Worm (Caenorhabditis elegans): Measurements from ENCODE around the gene Y37D8A.3.

DNA sequence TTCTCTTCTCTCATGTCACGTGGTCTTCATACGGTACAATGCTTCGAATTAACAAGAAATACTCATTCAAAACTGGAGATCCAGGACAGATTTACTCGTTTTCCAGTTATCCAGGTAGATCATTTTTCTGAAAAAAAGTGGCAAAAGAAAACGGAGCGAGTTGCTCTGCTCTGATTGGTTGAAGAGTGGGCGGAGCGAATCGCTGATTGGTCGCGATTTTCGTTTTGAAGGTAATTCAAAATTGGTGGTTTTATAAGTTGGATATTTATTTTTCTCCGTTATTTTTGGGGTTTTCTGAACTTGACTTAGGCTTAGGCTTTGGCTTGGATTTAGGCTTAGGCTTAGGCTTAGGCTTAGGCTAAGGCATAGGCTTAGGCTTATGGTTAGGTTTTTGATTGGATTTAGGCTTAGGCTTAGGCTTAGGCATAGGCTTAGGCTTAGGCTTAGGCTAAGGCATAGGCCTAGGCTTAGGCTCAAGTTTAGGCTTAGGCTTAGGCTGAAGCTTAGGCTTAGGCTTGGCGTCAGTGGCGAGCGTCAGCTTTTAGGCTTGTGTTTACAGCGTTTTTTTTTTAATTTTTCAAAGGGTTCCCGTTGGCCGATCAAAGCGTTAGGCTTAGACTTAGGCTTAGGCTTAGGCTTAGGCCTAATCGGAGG is 6.4 kb upstream of the Y37D8A.3 start:
- TF ChIP-seq lin-35 (GFP tag; optimal IDR thresholded peaks at IDR 0.05) (no peak), mdl-1 (tag; optimal IDR thresholded peaks at IDR 0.05) (no peak)

All from whole organism, L1 larva.